Fruit fly (Drosophila melanogaster): Measurements from ENCODE around the gene CG42535.

The CG42535 gene

DNA sequence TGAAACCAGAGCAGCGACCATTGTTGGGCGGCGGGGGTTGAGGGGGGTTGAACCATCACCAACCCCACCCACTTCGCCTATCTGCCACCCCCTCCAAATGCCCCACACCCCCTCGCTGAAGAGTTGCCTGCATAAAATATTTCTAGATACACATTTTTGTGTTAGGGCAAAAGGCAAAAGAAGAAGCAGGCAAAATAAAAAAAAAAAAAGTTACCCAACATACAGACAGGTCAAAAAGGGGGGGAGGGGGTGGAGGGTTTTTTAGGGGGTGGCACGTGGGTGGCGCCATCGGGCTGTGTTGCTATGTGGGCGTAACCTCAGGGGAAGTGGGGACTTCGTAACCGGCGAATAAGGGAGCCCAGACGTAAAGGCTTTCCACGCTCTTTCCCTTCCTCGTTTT is 41.8 kb upstream of the CG42535 start:
- no peak for TF ChIP-seq HLH106 (tag; optimal IDR thresholded peaks at IDR 0.05)
- TF ChIP-seq tai (GFP tag; optimal IDR thresholded peaks at IDR 0.05), result no peak
- no peak for TF ChIP-seq Hnf4 (GFP tag; optimal IDR thresholded peaks at IDR 0.05)
- no peak for TF ChIP-seq psq (GFP tag; optimal IDR thresholded peaks at IDR 0.05)
- no peak for TF ChIP-seq OdsH (GFP tag; optimal IDR thresholded peaks at IDR 0.05)
- TF ChIP-seq woc (GFP tag; optimal IDR thresholded peaks at IDR 0.05), result no peak
- no peak for TF ChIP-seq dsf (GFP tag; optimal IDR thresholded peaks at IDR 0.05; ENCODE audit: borderline replicate concordance)

DNA sequence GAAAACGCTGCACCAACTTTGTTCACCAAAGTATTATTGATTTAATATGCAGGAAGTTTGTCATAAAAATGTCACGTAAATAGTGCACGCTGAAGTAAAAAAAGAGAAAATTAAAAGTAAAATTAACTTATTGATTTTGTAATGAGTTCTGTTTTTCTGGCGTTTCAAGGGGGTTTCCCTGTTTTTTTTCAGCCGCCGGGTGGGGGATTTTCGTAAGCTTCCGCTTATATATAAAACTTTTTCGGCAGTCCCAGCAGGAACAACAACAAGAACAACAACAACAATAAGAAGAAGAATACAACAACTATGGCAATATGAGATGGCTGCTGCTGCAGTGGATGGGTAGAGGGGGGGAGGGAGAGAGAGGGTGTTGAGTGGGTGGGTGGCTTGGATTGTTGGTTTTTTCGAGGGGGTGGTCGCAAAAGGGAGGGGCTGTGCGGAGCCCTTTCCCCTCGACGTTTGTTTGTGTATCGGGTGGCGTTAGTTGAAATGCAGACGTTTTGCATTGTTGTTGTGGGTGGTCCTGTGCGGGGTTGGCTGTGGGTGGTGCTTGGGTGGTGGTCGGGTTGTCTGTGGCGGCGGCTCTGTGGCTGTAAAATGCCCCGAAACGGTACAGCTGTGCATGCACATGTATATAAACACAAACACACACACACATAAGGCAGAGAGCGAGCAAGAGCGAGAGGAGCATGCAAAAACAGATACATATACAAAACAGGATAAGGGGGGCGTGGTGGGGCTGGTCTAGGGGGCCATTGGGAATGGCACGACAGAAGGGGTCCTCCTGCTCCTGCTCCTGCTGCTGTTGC is 39.1 kb upstream of the CG42535 start:
- TF ChIP-seq Sp1 (GFP tag; optimal IDR thresholded peaks at IDR 0.05), result no peak
- no peak for TF ChIP-seq N (GFP tag; optimal IDR thresholded peaks at IDR 0.05)
- TF ChIP-seq OdsH (GFP tag; optimal IDR thresholded peaks at IDR 0.05), result no peak
- no peak for TF ChIP-seq tai (GFP tag; optimal IDR thresholded peaks at IDR 0.05)
- no peak for TF ChIP-seq psq (GFP tag; optimal IDR thresholded peaks at IDR 0.05)
- no peak for TF ChIP-seq dl (GFP tag; optimal IDR thresholded peaks at IDR 0.05; ENCODE audit: insufficient read depth in 1 of 2, partially characterized antibody in 2 of 2)
- no peak for TF ChIP-seq jim (GFP tag; optimal IDR thresholded peaks at IDR 0.05)
- no peak for TF ChIP-seq brk (GFP tag; optimal IDR thresholded peaks at IDR 0.05)
- TF ChIP-seq lola (GFP tag; optimal IDR thresholded peaks at IDR 0.05), result no peak
- peak; percentile 58 for TF ChIP-seq Dfd (GFP tag; optimal IDR thresholded peaks at IDR 0.05)
- no peak for TF ChIP-seq Rel (GFP tag; optimal IDR thresholded peaks at IDR 0.05)
- peak; percentile 92 for TF ChIP-seq Rel (tag; optimal IDR thresholded peaks at IDR 0.05)
- TF ChIP-seq CG32264 (GFP tag; optimal IDR thresholded peaks at IDR 0.05), result no peak
- TF ChIP-seq Jra (GFP tag; optimal IDR thresholded peaks at IDR 0.05), result no peak
- TF ChIP-seq Dif (GFP tag; optimal IDR thresholded peaks at IDR 0.05; ENCODE audit: partially characterized antibody), result no peak

DNA sequence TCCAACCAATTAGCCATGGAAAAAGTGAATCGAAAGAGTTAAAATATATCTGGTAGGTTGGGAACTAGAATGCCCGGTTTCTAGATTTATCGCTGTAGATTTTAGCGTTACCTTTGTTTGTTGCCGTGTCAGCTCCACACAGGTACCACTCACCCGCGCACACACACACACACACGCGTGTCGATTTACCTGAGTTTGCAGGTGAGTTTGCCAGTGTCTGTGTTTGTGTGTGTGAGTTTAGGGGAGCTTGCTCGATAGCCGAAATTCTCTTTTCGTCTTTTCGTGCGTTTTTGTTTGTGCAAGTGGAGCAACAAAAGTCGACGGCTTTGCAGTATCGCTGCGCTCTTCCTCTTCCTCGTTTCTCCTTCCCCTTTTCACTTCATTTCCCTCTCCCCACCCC is 36.6 kb upstream of the CG42535 start:
- TF ChIP-seq woc (GFP tag; optimal IDR thresholded peaks at IDR 0.05) (no peak), Dif (GFP tag; optimal IDR thresholded peaks at IDR 0.05; ENCODE audit: partially characterized antibody) (peak; percentile 15), pan (optimal IDR thresholded peaks at IDR 0.05) (no peak), Rel (GFP tag; optimal IDR thresholded peaks at IDR 0.05) (no peak), Rel (tag; optimal IDR thresholded peaks at IDR 0.05) (peak; percentile 49), CG32264 (GFP tag; optimal IDR thresholded peaks at IDR 0.05) (no peak), Dfd (GFP tag; optimal IDR thresholded peaks at IDR 0.05) (peak; percentile 38), Hr78 (GFP tag; optimal IDR thresholded peaks at IDR 0.05) (no peak), usp (GFP tag; optimal IDR thresholded peaks at IDR 0.05) (no peak), GATAd (GFP tag; optimal IDR thresholded peaks at IDR 0.05) (no peak), foxo (GFP tag; optimal IDR thresholded peaks at IDR 0.05) (no peak), fru (GFP tag; optimal IDR thresholded peaks at IDR 0.05) (peak; percentile 14), h (GFP tag; optimal IDR thresholded peaks at IDR 0.05) (peak; percentile 22), br (GFP tag; optimal IDR thresholded peaks at IDR 0.05) (no peak), Hr83 (GFP tag; optimal IDR thresholded peaks at IDR 0.05; ENCODE audit: poor library complexity, severe bottlenecking) (peak; percentile 34), Jra (GFP tag; optimal IDR thresholded peaks at IDR 0.05) (peak; percentile 8), OdsH (GFP tag; optimal IDR thresholded peaks at IDR 0.05) (peak; percentile 15), psq (GFP tag; optimal IDR thresholded peaks at IDR 0.05) (peak; percentile 29), Mio (GFP tag; optimal IDR thresholded peaks at IDR 0.05) (no peak), Hnf4 (GFP tag; optimal IDR thresholded peaks at IDR 0.05) (no peak)

DNA sequence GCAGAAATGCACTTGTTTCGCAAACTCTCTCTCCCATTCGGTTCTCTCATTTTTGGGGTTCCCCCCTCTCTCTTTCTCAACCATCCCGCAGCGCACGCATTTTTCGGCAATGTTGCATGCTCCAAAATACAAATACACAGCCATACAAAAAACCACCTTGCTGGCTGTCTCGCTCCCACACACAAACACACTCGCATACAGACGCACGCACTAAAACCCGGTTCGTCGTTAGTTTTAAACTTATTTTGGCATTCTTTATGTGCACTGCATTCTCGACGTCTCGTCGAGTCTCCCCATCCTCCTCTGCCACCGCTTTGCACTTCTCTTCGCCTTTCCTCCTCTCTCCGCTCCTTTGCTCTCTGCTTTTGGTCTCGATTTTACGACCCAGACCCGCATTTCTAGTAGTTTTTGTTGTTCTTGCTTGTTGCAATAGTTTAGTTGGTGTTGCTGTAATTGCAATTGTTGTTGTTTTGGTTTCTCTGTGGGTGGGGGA is 35.8 kb upstream of the CG42535 start:
- no peak for TF ChIP-seq Rel (GFP tag; optimal IDR thresholded peaks at IDR 0.05)
- TF ChIP-seq Rel (tag; optimal IDR thresholded peaks at IDR 0.05), result peak; percentile 93
- TF ChIP-seq dl (GFP tag; optimal IDR thresholded peaks at IDR 0.05; ENCODE audit: insufficient read depth in 1 of 2, partially characterized antibody in 2 of 2), result no peak
- TF ChIP-seq psq (GFP tag; optimal IDR thresholded peaks at IDR 0.05), result peak; percentile 95
- TF ChIP-seq CrebA (GFP tag; optimal IDR thresholded peaks at IDR 0.05; ENCODE audit: borderline replicate concordance), result no peak
- peak; percentile 68 for TF ChIP-seq Dif (GFP tag; optimal IDR thresholded peaks at IDR 0.05; ENCODE audit: partially characterized antibody)
- TF ChIP-seq fru (GFP tag; optimal IDR thresholded peaks at IDR 0.05), result no peak

Measured in whole organism, wandering third instar larva.